Worm (Caenorhabditis elegans) whole organism, young adult: ENCODE measurements around the gene C29F9.12.

ENCODE experiments used
- B0261.1 ChIP-seq: sonication (generic microtip); optimal IDR thresholded peaks from 2 replicates; lab custom pipeline; 2016; ENCODE audit warnings: mild to moderate bottlenecking, missing genetic modification characterization, moderate library complexity, missing compliant biosample characterization
- F57C9.4 ChIP-seq: sonication (generic microtip); optimal IDR thresholded peaks from 2 replicates; lab custom pipeline; 2017; ENCODE audit warnings: mild to moderate bottlenecking, missing genetic modification characterization, missing compliant biosample characterization
- K11D2.4 ChIP-seq: fragments of 200-800 bp; sonication (Bioruptor generic); IDR thresholded peaks from 2 replicates; pipeline ENCODE4 v1.3.6; 2022; ENCODE audit warnings: missing genetic modification reagents, missing genetic modification characterization, missing compliant biosample characterization
- Y56A3A.18 ChIP-seq: fragments of 200-800 bp; sonication (Bioruptor generic); IDR thresholded peaks from 2 replicates; pipeline ENCODE4 v1.3.6; 2022; ENCODE audit warnings: missing genetic modification reagents, missing genetic modification characterization, missing compliant biosample characterization
- Y67H2A.10 ChIP-seq: fragments of 200-800 bp; sonication (Bioruptor generic); conservative IDR thresholded peaks from 2 replicates; pipeline ENCODE4 v1.3.6; 2022; ENCODE audit warnings: missing genetic modification reagents, missing genetic modification characterization, missing compliant biosample characterization
- Y95B8A.8 ChIP-seq: fragments of 200-800 bp; sonication (Bioruptor generic); IDR thresholded peaks from 2 replicates; pipeline ENCODE4 v1.3.6; 2022; ENCODE audit warnings: missing genetic modification reagents, missing genetic modification characterization, missing compliant biosample characterization
- bed-1 ChIP-seq: fragments of 200-800 bp; sonication (Bioruptor generic); IDR thresholded peaks from 2 replicates; pipeline ENCODE4 v1.3.6; 2022; ENCODE audit warnings: missing genetic modification reagents, missing genetic modification characterization, missing compliant biosample characterization
- cebp-2 ChIP-seq: fragments of 200-800 bp; sonication (Bioruptor generic); IDR thresholded peaks from 2 replicates; pipeline ENCODE4 v1.3.6; 2022; ENCODE audit warnings: missing genetic modification characterization, missing compliant biosample characterization
- ceh-91 ChIP-seq: fragments of 200-800 bp; sonication (Bioruptor generic); IDR thresholded peaks from 2 replicates; pipeline ENCODE4 v1.3.6; 2022; ENCODE audit warnings: missing genetic modification reagents, missing genetic modification characterization, missing compliant biosample characterization
- efl-1 ChIP-seq: fragments of 150-350 bp; optimal IDR thresholded peaks from 2 replicates; lab custom pipeline; 2014; ENCODE audit warnings: missing biosample characterization, missing genetic modification reagents, missing genetic modification characterization
- egl-18 ChIP-seq: fragments of 200-800 bp; sonication (Bioruptor generic); IDR thresholded peaks from 2 replicates; pipeline ENCODE4 v1.3.6; 2022; ENCODE audit warnings: missing genetic modification reagents, missing genetic modification characterization, missing compliant biosample characterization
- egrh-3 ChIP-seq: fragments of 200-800 bp; sonication (Bioruptor generic); IDR thresholded peaks from 2 replicates; pipeline ENCODE4 v1.3.6; 2022; ENCODE audit warnings: missing genetic modification reagents, missing genetic modification characterization, missing compliant biosample characterization
- hmg-1.2 ChIP-seq: fragments of 200-800 bp; sonication (Bioruptor generic); IDR thresholded peaks from 2 replicates; pipeline ENCODE4 v1.3.6; 2022; ENCODE audit warnings: missing genetic modification reagents, missing genetic modification characterization, missing compliant biosample characterization
- madf-10 ChIP-seq: sonication (generic microtip); optimal IDR thresholded peaks from 2 replicates; lab custom pipeline; 2016; ENCODE audit warnings: mild to moderate bottlenecking, missing genetic modification characterization, missing compliant biosample characterization
- nfya-2 ChIP-seq: fragments of 200-800 bp; sonication (Bioruptor generic); IDR thresholded peaks from 2 replicates; pipeline ENCODE4 v1.3.6; 2022; ENCODE audit warnings: missing genetic modification reagents, missing genetic modification characterization, missing compliant biosample characterization
- nfyb-1 ChIP-seq: fragments of 200-800 bp; sonication (Bioruptor generic); IDR thresholded peaks from 2 replicates; pipeline ENCODE4 v1.3.6; 2022; ENCODE audit warnings: missing genetic modification reagents, missing genetic modification characterization, missing compliant biosample characterization
- sea-2 ChIP-seq: fragments of 200-800 bp; sonication (Bioruptor generic); IDR thresholded peaks from 2 replicates; pipeline ENCODE4 v1.3.6; 2022; ENCODE audit warnings: missing genetic modification characterization, missing compliant biosample characterization
- snpc-1.1 ChIP-seq: sonication (generic microtip); optimal IDR thresholded peaks from 2 replicates; lab custom pipeline; 2017; ENCODE audit warnings: missing genetic modification characterization, mild to moderate bottlenecking, missing compliant biosample characterization, antibody characterized with exemption, moderate library complexity, missing genotype, missing genetic modification reagents; ENCODE audit not compliant: insufficient read depth
- tlf-1 ChIP-seq: fragments of 200-800 bp; sonication (Bioruptor generic); optimal IDR thresholded peaks from 2 replicates; lab custom pipeline; 2018; ENCODE audit warnings: mild to moderate bottlenecking, missing genetic modification characterization, missing compliant biosample characterization
- zfh-2 ChIP-seq: fragments of 200-800 bp; sonication (Bioruptor generic); conservative IDR thresholded peaks from 2 replicates; pipeline ENCODE4 v1.3.6; 2022; ENCODE audit warnings: missing genetic modification reagents, missing genetic modification characterization, missing compliant biosample characterization
- ztf-28 ChIP-seq: fragments of 200-800 bp; sonication (Bioruptor generic); IDR thresholded peaks from 2 replicates; pipeline ENCODE4 v1.3.6; 2022; ENCODE audit warnings: missing genetic modification reagents, missing genetic modification characterization, missing compliant biosample characterization

Gene C29F9.12

DNA sequence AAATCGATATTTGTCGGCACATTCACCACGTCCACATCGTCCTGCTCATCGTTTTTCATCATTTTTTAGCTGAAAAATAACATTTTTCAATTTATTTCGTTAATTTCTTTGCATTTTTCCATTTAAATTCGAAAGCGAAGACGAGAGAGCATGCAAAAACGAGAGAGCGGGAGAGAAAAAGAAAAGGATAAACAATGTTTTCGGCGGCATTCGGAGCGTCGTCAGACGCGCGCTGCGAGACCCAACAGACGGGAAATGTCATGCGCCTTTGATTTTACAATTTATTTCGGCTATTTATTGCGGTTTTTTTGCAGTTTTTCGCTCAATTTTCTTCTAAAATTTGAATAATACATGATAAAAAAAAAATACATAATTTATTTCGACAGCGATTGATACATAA lies 35.5 kb downstream of the C29F9.12 start, which contains the start of gene attf-3 (continued):
- TF ChIP-seq Y95B8A.8 (peak; percentile 50; the same call in 1 of the 2 replicates), tlf-1 (peak; percentile 29), ceh-91 (peak; percentile 77), hmg-1.2 (peak; percentile 94), madf-10 (tag; lab: Kevin White, UChicago) (peak; percentile 54), efl-1 (GFP tag; lab: Kevin White, UChicago) (peak; percentile 79)

DNA sequence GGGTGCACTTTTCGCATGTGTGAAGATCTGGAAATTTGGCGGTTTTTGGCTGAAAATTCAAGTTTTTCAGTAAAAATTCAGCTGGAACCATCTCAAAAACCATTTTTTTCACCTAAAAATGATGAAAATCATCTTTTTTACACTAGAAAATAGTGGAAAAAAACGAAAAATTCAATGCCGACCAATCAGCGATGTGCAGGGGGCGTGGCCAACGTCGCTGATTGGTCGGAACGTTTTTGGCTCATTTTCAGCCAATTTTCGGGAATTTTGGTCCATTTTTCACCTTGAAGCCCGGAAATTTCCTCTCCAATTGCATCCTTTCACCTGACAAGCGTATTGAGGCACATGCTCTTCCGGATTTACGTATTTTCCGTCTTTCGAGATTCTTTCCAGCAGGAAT lies 37.5 kb downstream of the C29F9.12 start:
- TF ChIP-seq F57C9.4 (tag; lab: Kevin White, UChicago) (no peak), sea-2 (GFP tag; lab: Robert Waterston, UW) (no peak), B0261.1 (no peak), Y56A3A.18 (GFP tag; lab: Robert Waterston, UW) (no peak), Y67H2A.10 (GFP tag; lab: Robert Waterston, UW) (no peak), snpc-1.1 (tag; lab: Kevin White, UChicago) (no peak), cebp-2 (GFP tag; lab: Robert Waterston, UW) (no peak), ztf-28 (GFP tag; lab: Robert Waterston, UW) (no peak), K11D2.4 (GFP tag; lab: Robert Waterston, UW) (no peak), nfya-2 (GFP tag; lab: Robert Waterston, UW) (0 out of 2 replicates have a peak, but pooled peaks have one; percentile 77), bed-1 (no peak), nfyb-1 (GFP tag; lab: Robert Waterston, UW) (peak; percentile 76; the same call in 1 of the 2 replicates)

DNA sequence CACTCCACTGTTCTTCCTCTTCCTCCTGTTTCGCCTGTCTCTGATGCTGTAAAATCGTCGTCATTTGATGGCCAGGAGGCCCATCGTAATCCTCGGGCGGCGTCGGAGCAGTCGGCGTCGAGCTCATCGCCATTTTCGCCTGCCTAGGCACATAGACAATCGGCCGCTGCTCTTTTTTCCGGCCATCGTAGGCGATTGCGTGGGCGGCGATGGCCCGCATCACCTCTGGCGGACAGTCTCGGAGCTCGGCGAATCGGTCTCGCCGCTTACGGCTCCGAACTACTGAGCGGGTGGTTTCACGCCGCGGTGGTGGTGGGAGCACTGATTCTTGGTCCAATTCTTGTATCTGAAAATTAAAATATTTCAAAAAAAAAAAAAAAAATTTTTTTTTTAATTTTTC lies 49.8 kb downstream of the C29F9.12 start:
- TF ChIP-seq egrh-3 (peak; percentile 70; the same call in 1 of the 2 replicates), zfh-2 (peak; percentile 84), egl-18 (GFP tag; lab: Robert Waterston, UW) (no peak)
